Fruit fly (Drosophila melanogaster): Measurements from ENCODE around the gene Klp68D.

dm6 chr3L:11795440-11795983 lies at the start of gene Klp68D:
- TF ChIP-seq h (optimal IDR thresholded peaks at IDR 0.05) (no peak), Myc (optimal IDR thresholded peaks at IDR 0.05) (no peak)
